Fruit fly (Drosophila melanogaster) whole organism, embryonic: ENCODE data around the gene Pif1B.

ENCODE experiments used
- Abd-B ChIP-seq: fragments of 200-800 bp; sonication (Bioruptor generic); optimal IDR thresholded peaks from 2 replicates; lab custom pipeline; 2018; ENCODE audit warnings: missing biosample characterization, mild to moderate bottlenecking, missing genetic modification characterization, moderate library complexity
- Ada2b ChIP-seq: fragments of 200-800 bp; sonication (Bioruptor generic); IDR thresholded peaks from 2 replicates; pipeline ENCODE4 v1.3.6; 2022; ENCODE audit warnings: missing biosample characterization, missing genetic modification characterization
- Awh ChIP-seq: fragments of 200-800 bp; sonication (Bioruptor generic); IDR thresholded peaks from 2 replicates; pipeline ENCODE4, ENCODE4 v1.3.6; 2022; ENCODE audit warnings: missing biosample characterization, missing genetic modification characterization
- Blimp-1 ChIP-seq: fragments of 200-800 bp; sonication (Bioruptor generic); optimal IDR thresholded peaks from 3 replicates; lab custom pipeline; 2018; ENCODE audit warnings: missing biosample characterization, missing genetic modification characterization, mild to moderate bottlenecking, moderate library complexity, missing genetic modification reagents
- CG10321 ChIP-seq: fragments of 200-800 bp; sonication (Bioruptor generic); IDR thresholded peaks from 2 replicates; pipeline ENCODE4 v1.3.6; 2022; ENCODE audit warnings: missing biosample characterization, missing genetic modification characterization
- CG10979 ChIP-seq: fragments of 200-800 bp; sonication (Bioruptor generic); optimal IDR thresholded peaks from 2 replicates; lab custom pipeline; 2018; ENCODE audit warnings: missing biosample characterization, mild to moderate bottlenecking, missing genetic modification characterization, moderate library complexity
- CG11085 ChIP-seq: fragments of 200-800 bp; sonication (Bioruptor generic); IDR thresholded peaks from 2 replicates; pipeline ENCODE4 v1.3.6; 2022; ENCODE audit warnings: missing biosample characterization, missing genetic modification characterization
- CG11723 ChIP-seq: fragments of 200-800 bp; sonication (Bioruptor generic); optimal IDR thresholded peaks from 2 replicates; lab custom pipeline; 2017; ENCODE audit warnings: missing biosample characterization, mild to moderate bottlenecking, missing genetic modification characterization
- CG12155 ChIP-seq: fragments of 200-800 bp; sonication (Bioruptor generic); optimal IDR thresholded peaks from 3 replicates; lab custom pipeline; 2016; ENCODE audit warnings: missing biosample characterization, missing genetic modification characterization
- CG1233 ChIP-seq: fragments of 200-800 bp; sonication (Bioruptor generic); optimal IDR thresholded peaks from 4 replicates; lab custom pipeline; 2018; ENCODE audit warnings: missing biosample characterization, mild to moderate bottlenecking, missing genetic modification characterization
- CG1647 ChIP-seq: fragments of 200-800 bp; sonication (Bioruptor generic); optimal IDR thresholded peaks from 3 replicates; lab custom pipeline; 2016; ENCODE audit warnings: missing biosample characterization, missing genetic modification characterization
- CG16779 ChIP-seq: fragments of 200-800 bp; sonication (Bioruptor generic); IDR thresholded peaks from 2 replicates; pipeline ENCODE4 v1.3.6; 2022; ENCODE audit warnings: missing biosample characterization, missing genetic modification characterization
- CG17328 ChIP-seq: fragments of 200-800 bp; sonication (Bioruptor generic); IDR thresholded peaks from 2 replicates; pipeline ENCODE4 v1.3.6; 2022; ENCODE audit warnings: missing biosample characterization, missing genetic modification characterization
- CG17359 ChIP-seq: fragments of 200-800 bp; sonication (Bioruptor generic); optimal IDR thresholded peaks from 3 replicates; lab custom pipeline; 2018; ENCODE audit warnings: missing biosample characterization, mild to moderate bottlenecking, missing genetic modification characterization, moderate library complexity
- CG18599 ChIP-seq: fragments of 200-800 bp; sonication (Bioruptor generic); optimal IDR thresholded peaks from 3 replicates; lab custom pipeline; 2017; ENCODE audit warnings: missing biosample characterization, missing genetic modification characterization, mild to moderate bottlenecking, moderate library complexity, missing genetic modification reagents
- CG30403 ChIP-seq: fragments of 200-800 bp; sonication (Bioruptor generic); optimal IDR thresholded peaks from 3 replicates; lab custom pipeline; 2016; ENCODE audit warnings: missing biosample characterization, missing genetic modification characterization
- CG3065 ChIP-seq: fragments of 200-800 bp; sonication (Bioruptor generic); optimal IDR thresholded peaks from 2 replicates; lab custom pipeline; 2016; ENCODE audit warnings: missing biosample characterization, missing genetic modification characterization
- CG7745 ChIP-seq: fragments of 200-800 bp; sonication (Bioruptor generic); optimal IDR thresholded peaks from 2 replicates; lab custom pipeline; 2018; ENCODE audit warnings: missing biosample characterization, mild to moderate bottlenecking, missing genetic modification characterization, moderate library complexity
- CG8089 ChIP-seq: fragments of 200-800 bp; sonication (Bioruptor generic); optimal IDR thresholded peaks from 3 replicates; lab custom pipeline; 2016; ENCODE audit warnings: missing biosample characterization, missing genetic modification characterization
- CG8944 ChIP-seq: fragments of 200-800 bp; sonication (Bioruptor generic); optimal IDR thresholded peaks from 3 replicates; lab custom pipeline; 2016; ENCODE audit warnings: missing biosample characterization, missing genetic modification characterization
- D19B ChIP-seq: fragments of 200-800 bp; sonication (Bioruptor generic); optimal IDR thresholded peaks from 2 replicates; lab custom pipeline; 2017; ENCODE audit warnings: missing biosample characterization, mild to moderate bottlenecking, missing genetic modification characterization
- Deaf1 ChIP-seq: fragments of 200-800 bp; optimal IDR thresholded peaks from 3 replicates; lab custom pipeline; 2019; ENCODE audit warnings: missing biosample characterization, mild to moderate bottlenecking, missing genetic modification characterization, moderate library complexity
- Dek ChIP-seq: fragments of 200-800 bp; sonication (Bioruptor generic); optimal IDR thresholded peaks from 3 replicates; lab custom pipeline; 2019; ENCODE audit warnings: missing biosample characterization, mild to moderate bottlenecking, missing genetic modification characterization, moderate library complexity
- E2f1 ChIP-seq: fragments of 200-800 bp; sonication (Bioruptor generic); IDR thresholded peaks from 2 replicates; pipeline ENCODE4 v1.3.6; 2022; ENCODE audit warnings: missing biosample characterization, missing genetic modification characterization
- HHEX ChIP-seq: fragments of 200-800 bp; sonication (Bioruptor generic); optimal IDR thresholded peaks from 3 replicates; lab custom pipeline; 2017; ENCODE audit warnings: missing biosample characterization, mild to moderate bottlenecking, missing genetic modification characterization, missing genetic modification reagents
- Hr39 ChIP-seq: fragments of >200 bp; optimal IDR thresholded peaks from 2 replicates; lab custom pipeline; 2017
- Hr51 ChIP-seq, 2 experiments: fragments of 200-800 bp; sonication (Bioruptor generic); optimal IDR thresholded peaks; 2 replicates in 1 of 2; 3 replicates in 1 of 2; lab custom pipeline; 2016 to 2018; ENCODE audit warnings: missing biosample characterization in 2 of 2, missing genetic modification characterization in 2 of 2, mild to moderate bottlenecking in 1 of 2, moderate library complexity in 1 of 2
- Lim3 ChIP-seq: fragments of 200-800 bp; sonication (Bioruptor generic); IDR thresholded peaks from 2 replicates; pipeline ENCODE4 v1.3.6; 2022; ENCODE audit warnings: missing biosample characterization, missing genetic modification characterization
- PHDP ChIP-seq: fragments of 200-800 bp; sonication (Bioruptor generic); optimal IDR thresholded peaks from 3 replicates; lab custom pipeline; 2018; ENCODE audit warnings: missing biosample characterization, mild to moderate bottlenecking, missing genetic modification characterization, moderate library complexity
- Ravus ChIP-seq: fragments of 200-800 bp; sonication (Bioruptor generic); IDR thresholded peaks from 2 replicates; pipeline ENCODE4 v1.3.6; 2022; ENCODE audit warnings: missing biosample characterization, missing genetic modification characterization
- Rfx ChIP-seq: fragments of 200-800 bp; sonication (Bioruptor generic); IDR thresholded peaks from 2 replicates; pipeline ENCODE4 v1.3.6; 2022; ENCODE audit warnings: missing biosample characterization, missing genetic modification characterization
- Sox100B ChIP-seq: fragments of 200-800 bp; sonication (Bioruptor generic); optimal IDR thresholded peaks from 3 replicates; lab custom pipeline; 2018; ENCODE audit warnings: missing biosample characterization, mild to moderate bottlenecking, missing genetic modification characterization
- Usf ChIP-seq: fragments of 200-800 bp; sonication (Bioruptor generic); optimal IDR thresholded peaks from 2 replicates; lab custom pipeline; 2017; ENCODE audit warnings: missing genotype, missing biosample characterization, missing genetic modification characterization
- ap ChIP-seq: fragments of 200-800 bp; sonication (Bioruptor generic); IDR thresholded peaks from 2 replicates; pipeline ENCODE4 v1.3.6; 2022; ENCODE audit warnings: missing biosample characterization, missing genetic modification characterization
- ara ChIP-seq: fragments of 200-800 bp; sonication (Bioruptor generic); IDR thresholded peaks from 2 replicates; pipeline ENCODE4 v1.3.6; 2022; ENCODE audit warnings: missing biosample characterization, missing genetic modification characterization
- ase ChIP-seq: fragments of 200-800 bp; sonication (Bioruptor generic); IDR thresholded peaks from 3 replicates; pipeline ENCODE4 v1.3.6; 2022; ENCODE audit warnings: missing biosample characterization, missing genetic modification characterization
- cas ChIP-seq: fragments of 200-800 bp; sonication (Bioruptor generic); IDR thresholded peaks from 2 replicates; pipeline ENCODE4 v1.3.6; 2022; ENCODE audit warnings: missing biosample characterization, missing genetic modification characterization
- chif ChIP-seq, 2 experiments: fragments of 200-800 bp; sonication (Bioruptor generic); optimal IDR thresholded peaks; 3 replicates each; lab custom pipeline; 2016; ENCODE audit warnings: missing biosample characterization in 2 of 2, missing genetic modification characterization in 2 of 2
- ewg ChIP-seq: fragments of 200-800 bp; sonication (Bioruptor generic); optimal IDR thresholded peaks from 3 replicates; lab custom pipeline; 2017; ENCODE audit warnings: mild to moderate bottlenecking, missing biosample characterization, missing genetic modification reagents, missing genetic modification characterization
- gro ChIP-seq: fragments of 200-800 bp; sonication (Bioruptor generic); optimal IDR thresholded peaks from 2 replicates; lab custom pipeline; 2016; ENCODE audit warnings: missing biosample characterization, missing genetic modification characterization
- hkb ChIP-seq, 2 experiments: fragments of 200-800 bp in 1 of 2; fragments of >200 bp in 1 of 2; sonication (Bioruptor generic) in 1 of 2; IDR thresholded peaks in 1 of 2; optimal IDR thresholded peaks in 1 of 2; 2 replicates each; pipeline versions ENCODE4 v1.3.6 to Lab custom; 2017 to 2022; ENCODE audit warnings: missing biosample characterization in 1 of 2, missing genetic modification characterization in 1 of 2
- klu ChIP-seq: fragments of 200-800 bp; sonication (Bioruptor generic); IDR thresholded peaks from 2 replicates; pipeline ENCODE4 v1.3.6; 2022; ENCODE audit warnings: missing biosample characterization, missing genetic modification characterization
- lab ChIP-seq: fragments of 200-800 bp; sonication (Bioruptor generic); optimal IDR thresholded peaks from 3 replicates; lab custom pipeline; 2017; ENCODE audit warnings: missing biosample characterization, missing genetic modification characterization, mild to moderate bottlenecking, moderate library complexity, missing genetic modification reagents
- lola ChIP-seq, 3 experiments: fragments of >200 bp in 2 of 3; fragments of 200-800 bp in 1 of 3; sonication (Bioruptor generic) in 1 of 3; optimal IDR thresholded peaks; 2 replicates each; lab custom pipeline; 2017 to 2019; ENCODE audit warnings: missing biosample characterization in 3 of 3, missing genetic modification characterization in 3 of 3, mild to moderate bottlenecking in 1 of 3, moderate library complexity in 1 of 3
- mirr ChIP-seq: fragments of 200-800 bp; sonication (Bioruptor generic); optimal IDR thresholded peaks from 3 replicates; lab custom pipeline; 2018; ENCODE audit warnings: missing biosample characterization, mild to moderate bottlenecking, missing genetic modification characterization
- ranshi ChIP-seq: fragments of 200-800 bp; sonication (Bioruptor generic); IDR thresholded peaks from 2 replicates; pipeline ENCODE4 v1.3.6; 2022; ENCODE audit warnings: missing biosample characterization, missing genetic modification characterization
- slou ChIP-seq: fragments of 200-800 bp; sonication (Bioruptor generic); optimal IDR thresholded peaks from 3 replicates; lab custom pipeline; 2016; ENCODE audit warnings: missing biosample characterization, missing genetic modification characterization
- tin ChIP-seq: fragments of 200-800 bp; sonication (Bioruptor generic); optimal IDR thresholded peaks from 3 replicates; lab custom pipeline; 2016; ENCODE audit warnings: missing biosample characterization, missing genetic modification characterization
- tio ChIP-seq: fragments of 200-800 bp; sonication (Bioruptor generic); optimal IDR thresholded peaks from 2 replicates; lab custom pipeline; 2017; ENCODE audit warnings: missing biosample characterization, missing genetic modification characterization, inconsistent platforms
- zfh1 ChIP-seq: fragments of 200-800 bp; sonication (Bioruptor generic); IDR thresholded peaks from 3 replicates; pipeline ENCODE4 v1.3.6; 2022; ENCODE audit warnings: missing biosample characterization, missing genetic modification characterization

Gene Pif1B

DNA sequence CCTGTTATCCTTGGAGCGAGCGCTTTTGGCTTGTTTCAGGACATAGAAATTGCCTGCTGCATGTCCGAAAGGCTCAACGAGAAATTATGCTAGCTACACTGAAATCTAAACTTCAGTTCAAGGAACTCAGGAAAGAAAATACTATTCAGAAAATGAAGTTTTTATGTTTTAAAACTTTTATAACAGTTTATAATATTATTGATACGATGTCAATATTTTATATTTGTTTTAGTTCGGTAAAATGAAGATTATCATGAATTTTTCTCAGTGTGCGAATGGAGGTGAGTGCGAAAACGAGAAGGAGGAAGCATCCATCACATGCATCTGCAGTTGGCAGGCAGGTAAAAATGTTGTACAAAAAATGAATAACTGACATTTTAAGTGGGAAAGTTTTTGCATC is 54.6 kb downstream of the Pif1B start (continued):
- TF ChIP-seq tio (GFP tag; lab: Kevin White, UChicago): peak; percentile 44
- TF ChIP-seq Lim3 (GFP tag; lab: Robert Waterston, UW): no peak
- no peak for TF ChIP-seq Hr39
- peak; percentile 57 for TF ChIP-seq CG18599
- TF ChIP-seq Sox100B: peak; percentile 68
- no peak for TF ChIP-seq CG3065
- no peak for TF ChIP-seq gro
- TF ChIP-seq klu (GFP tag; lab: Robert Waterston, UW): 0 out of 2 replicates have a peak, but pooled peaks have one; percentile 33
- no peak for TF ChIP-seq CG7745 (tag; lab: Kevin White, UChicago)
- TF ChIP-seq chif (GFP tag; optimal IDR thresholded peaks at IDR 0.05; lab: Kevin White, UChicago): peak; percentile 33 to 42
- TF ChIP-seq CG11723 (GFP tag; lab: Kevin White, UChicago): no peak
- TF ChIP-seq tin (GFP tag; lab: Kevin White, UChicago): peak; percentile 64
- TF ChIP-seq CG12155 (GFP tag; lab: Kevin White, UChicago): peak; percentile 29
- no peak for TF ChIP-seq Usf (GFP tag; lab: Kevin White, UChicago)
- TF ChIP-seq Blimp-1 (GFP tag; lab: Kevin White, UChicago): peak; percentile 74
- peak; percentile 56; the same call in 1 of the 2 replicates for TF ChIP-seq E2f1
- TF ChIP-seq zfh1 (GFP tag; lab: Robert Waterston, UW): peak; percentile 64; the same call in 1 of the 3 replicates
- TF ChIP-seq Abd-B (GFP tag; lab: Kevin White, UChicago): no peak
- TF ChIP-seq CG11085 (GFP tag; lab: Robert Waterston, UW): 0 out of 2 replicates have a peak, but pooled peaks have one; percentile 22
- TF ChIP-seq Dek (tag; lab: Kevin White, UChicago): peak; percentile 37
- peak; percentile 73 for TF ChIP-seq Ada2b (GFP tag; lab: Robert Waterston, UW)
- TF ChIP-seq CG16779: no peak
- peak; percentile 76 for TF ChIP-seq PHDP (tag; lab: Kevin White, UChicago)
- TF ChIP-seq CG1647 (GFP tag; lab: Kevin White, UChicago): peak; percentile 23
- TF ChIP-seq Rfx (GFP tag; lab: Robert Waterston, UW): peak; percentile 58
- TF ChIP-seq Ravus (GFP tag; lab: Robert Waterston, UW): no peak; the same call in 1 of the 2 replicates
- TF ChIP-seq Deaf1: peak; percentile 27
- TF ChIP-seq Awh (GFP tag; lab: Robert Waterston, UW): peak; percentile 45; the same call in 1 of the 2 replicates
- TF ChIP-seq slou (GFP tag; lab: Kevin White, UChicago): no peak
- peak; percentile 48; the same call in 1 of the 3 replicates for TF ChIP-seq ase (GFP tag; lab: Robert Waterston, UW)
- peak in 1 of 2 experiments; percentile 80 for TF ChIP-seq Hr51 (GFP tag; optimal IDR thresholded peaks at IDR 0.05; lab: Kevin White, UChicago)
- TF ChIP-seq lab (GFP tag; lab: Kevin White, UChicago): peak; percentile 59
- TF ChIP-seq CG17328 (GFP tag; lab: Robert Waterston, UW): peak; percentile 71
- TF ChIP-seq ranshi (GFP tag; lab: Robert Waterston, UW): peak; percentile 69
- peak; percentile 71 for TF ChIP-seq CG30403
- TF ChIP-seq ap: peak; percentile 64
- peak; percentile 33 for TF ChIP-seq ewg
- TF ChIP-seq CG8944: no peak
- TF ChIP-seq CG10321: 0 out of 2 replicates have a peak, but pooled peaks have one; percentile 21
- no peak for TF ChIP-seq CG8089
- no peak for TF ChIP-seq hkb (optimal IDR thresholded peaks at IDR 0.05; lab: Kevin White, UChicago)
- TF ChIP-seq hkb (GFP tag; IDR thresholded peaks at IDR 0.05; lab: Robert Waterston, UW): peak; percentile 79
- TF ChIP-seq HHEX (GFP tag; lab: Kevin White, UChicago): peak; percentile 7
- peak; percentile 67 for TF ChIP-seq CG17359 (tag; lab: Kevin White, UChicago)
- TF ChIP-seq lola (GFP tag; optimal IDR thresholded peaks at IDR 0.05; lab: Kevin White, UChicago): peak in 1 of 3 experiments; percentile 65
- no peak for TF ChIP-seq D19B
- TF ChIP-seq CG1233: peak; percentile 6
- peak; percentile 76 for TF ChIP-seq CG10979 (tag; lab: Kevin White, UChicago)
- no peak for TF ChIP-seq mirr (GFP tag; lab: Kevin White, UChicago)
- TF ChIP-seq cas (GFP tag; lab: Robert Waterston, UW): no peak
- peak; percentile 56; the same call in 1 of the 2 replicates for TF ChIP-seq ara (GFP tag; lab: Robert Waterston, UW)
